Worm (Caenorhabditis elegans) whole organism, L3 larva: ENCODE data around the gene hlb-1.

Source experiments
- eor-1 ChIP-seq, 2 experiments: fragments of 150-350 bp; optimal IDR thresholded peaks; 2 replicates each; lab custom pipeline; 2014 to 2018; ENCODE audit warnings: missing biosample characterization in 2 of 2, missing genetic modification characterization in 2 of 2
- ztf-11 ChIP-seq: fragments of 150-350 bp; optimal IDR thresholded peaks from 2 replicates; lab custom pipeline; 2014; ENCODE audit warnings: missing biosample characterization, missing genetic modification characterization

DNA sequence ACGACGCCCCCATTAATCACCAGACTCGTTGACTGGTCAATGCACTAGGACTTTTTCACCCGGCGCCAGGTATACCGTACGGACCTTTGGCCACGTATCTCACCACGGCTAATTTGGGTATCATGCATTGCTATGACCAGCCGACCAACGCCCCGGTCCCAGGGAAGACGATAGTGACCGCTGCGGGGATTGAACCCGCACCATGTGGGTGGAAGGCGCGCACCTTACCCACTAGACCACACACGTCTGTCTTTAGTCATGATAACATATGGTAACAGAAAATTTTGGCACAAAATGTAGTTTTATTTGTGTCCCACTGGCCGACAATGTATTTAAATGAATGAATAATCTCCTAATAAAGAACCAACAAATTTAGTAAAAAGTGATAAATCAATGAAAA lies 3.7 kb upstream of the hlb-1 start:
- TF ChIP-seq ztf-11 (tag; lab: Kevin White, UChicago), result no peak
- no peak for TF ChIP-seq eor-1 (tag; optimal IDR thresholded peaks at IDR 0.05; lab: Kevin White, UChicago)
